Comparison of ENCODE assay signal across 5 fruit fly cellular contexts in the genomic region with DNA sequence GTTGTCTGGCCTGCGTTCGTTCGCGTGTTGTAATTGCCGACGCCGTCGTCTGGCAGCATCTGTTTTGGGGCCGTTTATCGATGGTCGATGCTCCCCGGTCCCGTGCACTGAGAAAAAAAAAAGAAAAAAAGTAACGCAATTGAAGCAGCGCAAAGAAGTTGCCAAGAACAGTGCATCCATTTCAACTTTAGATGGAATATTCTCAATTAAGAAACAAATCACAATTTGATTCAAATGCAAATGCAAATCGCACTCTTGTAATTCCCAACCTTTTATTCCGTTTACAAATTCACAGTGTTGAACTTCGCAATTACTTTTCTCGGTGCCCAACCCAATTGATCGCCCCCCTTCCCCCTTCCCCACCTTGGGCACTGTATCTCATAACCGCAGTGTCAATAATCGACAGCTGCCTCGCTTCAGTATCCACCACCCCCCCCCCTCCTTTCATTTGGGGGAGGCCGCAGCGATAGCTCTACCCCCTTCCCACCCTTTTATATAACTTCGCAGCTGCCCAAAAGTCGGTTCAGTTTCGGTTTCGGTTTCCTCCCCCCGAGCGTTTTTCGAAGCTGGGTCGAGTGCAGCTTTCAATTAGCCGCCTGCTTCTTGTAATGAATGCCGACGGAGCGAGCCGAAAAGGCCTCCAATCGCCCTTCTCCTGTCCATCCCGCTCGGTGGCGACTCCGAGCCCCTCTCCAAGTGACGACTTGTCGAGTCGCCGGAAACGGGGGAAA.
A peak's percentile ranks its signal among the peaks of the same experiment; 100 is the strongest.
TF ChIP-seq lines count a peak whose summit lies in the region.

No protein-coding gene starts in this region.

- no peak for TF ChIP-seq CTCF in whole organism, embryonic (GFP tag; optimal IDR thresholded peaks at IDR 0.05; lab: Kevin White, UChicago)

TF ChIP-seq in whole organism, 6 proteins besides CTCF, POLR2A, EP300 and RAD21:
- no peak for TF ChIP-seq psq (optimal IDR thresholded peaks at IDR 0.05; lab: Kevin White, UChicago)
- TF ChIP-seq usp (GFP tag; optimal IDR thresholded peaks at IDR 0.05; lab: Kevin White, UChicago) = no peak
- TF ChIP-seq EcR (GFP tag; optimal IDR thresholded peaks at IDR 0.05; lab: Kevin White, UChicago) = peak in 1 of 2 experiments; percentile 48
- TF ChIP-seq pan (optimal IDR thresholded peaks at IDR 0.05; lab: Kevin White, UChicago) = no peak
- peak; percentile 59 for TF ChIP-seq Dll (optimal IDR thresholded peaks at IDR 0.05; lab: Kevin White, UChicago)
- no peak for TF ChIP-seq CG8478 (optimal IDR thresholded peaks at IDR 0.05; lab: Kevin White, UChicago)

TF ChIP-seq in whole organism, embryonic, 481 proteins besides CTCF, POLR2A, EP300 and RAD21 (continues in another document):
- TF ChIP-seq Bdp1 (GFP tag; optimal IDR thresholded peaks at IDR 0.05; lab: Kevin White, UChicago) (no peak), CG18011 (GFP tag; optimal IDR thresholded peaks at IDR 0.05; lab: Kevin White, UChicago) (no peak), Ptx1 (GFP tag; IDR thresholded peaks at IDR 0.05; lab: Robert Waterston, UW) (no peak), dimm (GFP tag; IDR thresholded peaks at IDR 0.05; lab: Robert Waterston, UW) (no peak), crp (GFP tag; optimal IDR thresholded peaks at IDR 0.05; lab: Kevin White, UChicago) (no peak), chif (GFP tag; optimal IDR thresholded peaks at IDR 0.05; lab: Kevin White, UChicago) (no peak), CG11398 (GFP tag; optimal IDR thresholded peaks at IDR 0.05; lab: Kevin White, UChicago) (no peak), CG31441 (GFP tag; IDR thresholded peaks at IDR 0.05; lab: Robert Waterston, UW) (no peak), Hr51 (GFP tag; optimal IDR thresholded peaks at IDR 0.05; lab: Kevin White, UChicago) (no peak), lbe (GFP tag; optimal IDR thresholded peaks at IDR 0.05; lab: Kevin White, UChicago) (peak; percentile 34), schlank (tag; optimal IDR thresholded peaks at IDR 0.05; lab: Kevin White, UChicago) (no peak), Sox100B (GFP tag; optimal IDR thresholded peaks at IDR 0.05; lab: Kevin White, UChicago) (no peak), unc-4 (GFP tag; IDR thresholded peaks at IDR 0.05; lab: Robert Waterston, UW; ENCODE audit: partially characterized antibody) (no peak), CG14667 (GFP tag; IDR thresholded peaks at IDR 0.05; lab: Robert Waterston, UW) (no peak), scrt (GFP tag; optimal IDR thresholded peaks at IDR 0.05; lab: Kevin White, UChicago) (no peak), CG17829 (tag; optimal IDR thresholded peaks at IDR 0.05; lab: Kevin White, UChicago) (no peak), CG4328 (GFP tag; optimal IDR thresholded peaks at IDR 0.05; lab: Kevin White, UChicago) (no peak), bbx (GFP tag; IDR thresholded peaks at IDR 0.05; lab: Robert Waterston, UW; ENCODE audit: partially characterized antibody) (no peak), Deaf1 (tag; optimal IDR thresholded peaks at IDR 0.05; lab: Kevin White, UChicago) (peak; percentile 6), slou (GFP tag; optimal IDR thresholded peaks at IDR 0.05; lab: Kevin White, UChicago) (no peak)

TF ChIP-seq in whole organism, prepupa, 60 proteins besides CTCF, POLR2A, EP300 and RAD21 (continues in another document):
- peak; percentile 21 for TF ChIP-seq achi (GFP tag; optimal IDR thresholded peaks at IDR 0.05; lab: Kevin White, UChicago)
- TF ChIP-seq Hr4 (GFP tag; optimal IDR thresholded peaks at IDR 0.05; lab: Kevin White, UChicago) = no peak
- no peak for TF ChIP-seq CG1621 (tag; optimal IDR thresholded peaks at IDR 0.05; lab: Kevin White, UChicago)
- no peak for TF ChIP-seq fd59A (GFP tag; optimal IDR thresholded peaks at IDR 0.05; lab: Kevin White, UChicago)
- TF ChIP-seq Ets96B (tag; optimal IDR thresholded peaks at IDR 0.05; lab: Kevin White, UChicago) = no peak
- TF ChIP-seq Ets21C (GFP tag; optimal IDR thresholded peaks at IDR 0.05; lab: Kevin White, UChicago) = peak; percentile 43
- TF ChIP-seq Hr39 (GFP tag; optimal IDR thresholded peaks at IDR 0.05; lab: Kevin White, UChicago) = peak; percentile 63
- TF ChIP-seq CG15336 (GFP tag; IDR thresholded peaks at IDR 0.05; lab: Robert Waterston, UW) = no peak
- TF ChIP-seq CG3032 (tag; optimal IDR thresholded peaks at IDR 0.05; lab: Kevin White, UChicago) = no peak
- peak; percentile 24 for TF ChIP-seq CG8632 (GFP tag; optimal IDR thresholded peaks at IDR 0.05; lab: Kevin White, UChicago)
- no peak for TF ChIP-seq dac (GFP tag; optimal IDR thresholded peaks at IDR 0.05; lab: Kevin White, UChicago)
- TF ChIP-seq CG16779 (tag; optimal IDR thresholded peaks at IDR 0.05; lab: Kevin White, UChicago) = no peak
- peak; percentile 57 for TF ChIP-seq lz (GFP tag; optimal IDR thresholded peaks at IDR 0.05; lab: Kevin White, UChicago)
- no peak for TF ChIP-seq Gug (GFP tag; IDR thresholded peaks at IDR 0.05; lab: Robert Waterston, UW)
- no peak for TF ChIP-seq dsx (GFP tag; optimal IDR thresholded peaks at IDR 0.05; lab: Kevin White, UChicago; ENCODE audit: poor library complexity, severe bottlenecking)
- TF ChIP-seq Eip78C (GFP tag; lab: Kevin White, UChicago) = peak; percentile 75
- TF ChIP-seq Blimp-1 (GFP tag; optimal IDR thresholded peaks at IDR 0.05; lab: Kevin White, UChicago) = no peak
- no peak for TF ChIP-seq CG8119 (GFP tag; IDR thresholded peaks at IDR 0.05; lab: Robert Waterston, UW)
- peak; percentile 64 for TF ChIP-seq topi (GFP tag; optimal IDR thresholded peaks at IDR 0.05; lab: Kevin White, UChicago)
- TF ChIP-seq net (GFP tag; optimal IDR thresholded peaks at IDR 0.05; lab: Kevin White, UChicago) = no peak
- no peak for TF ChIP-seq eg (GFP tag; IDR thresholded peaks at IDR 0.05; lab: Robert Waterston, UW)

TF ChIP-seq in whole organism, pupa, 21 proteins besides CTCF, POLR2A, EP300 and RAD21:
- TF ChIP-seq fd96Ca (GFP tag; IDR thresholded peaks at IDR 0.05; lab: Robert Waterston, UW) (no peak), CG14655 (GFP tag; optimal IDR thresholded peaks at IDR 0.05; lab: Kevin White, UChicago) (no peak), CG9948 (tag; optimal IDR thresholded peaks at IDR 0.05; lab: Kevin White, UChicago) (peak; percentile 6), CG8159 (tag; optimal IDR thresholded peaks at IDR 0.05; lab: Kevin White, UChicago) (peak; percentile 18), CG13204 (GFP tag; optimal IDR thresholded peaks at IDR 0.05; lab: Kevin White, UChicago) (no peak), Snoo (tag; optimal IDR thresholded peaks at IDR 0.05; lab: Kevin White, UChicago) (peak; percentile 74), Pif1A (GFP tag; optimal IDR thresholded peaks at IDR 0.05; lab: Kevin White, UChicago) (no peak), EcR (GFP tag; optimal IDR thresholded peaks at IDR 0.05; lab: Kevin White, UChicago) (peak; percentile 21)
TF ChIP-seq in whole organism, pupa: peak in this region for 4.

TF ChIP-seq in whole organism, wandering third instar larva, 38 proteins besides CTCF, POLR2A, EP300 and RAD21 (continues in another document):
- TF ChIP-seq rgr (GFP tag; optimal IDR thresholded peaks at IDR 0.05; lab: Kevin White, UChicago) (peak; percentile 35), Dif (GFP tag; optimal IDR thresholded peaks at IDR 0.05; lab: Kevin White, UChicago; ENCODE audit: partially characterized antibody) (no peak), GATAd (GFP tag; optimal IDR thresholded peaks at IDR 0.05; lab: Kevin White, UChicago) (no peak), Abd-B (GFP tag; optimal IDR thresholded peaks at IDR 0.05; lab: Kevin White, UChicago) (no peak), CG32264 (GFP tag; optimal IDR thresholded peaks at IDR 0.05; lab: Kevin White, UChicago) (no peak), Myc (optimal IDR thresholded peaks at IDR 0.05; lab: Kevin White, UChicago) (no peak), HLH106 (tag; optimal IDR thresholded peaks at IDR 0.05; lab: Kevin White, UChicago) (peak; percentile 64), usp (GFP tag; optimal IDR thresholded peaks at IDR 0.05; lab: Kevin White, UChicago) (no peak), woc (GFP tag; optimal IDR thresholded peaks at IDR 0.05; lab: Kevin White, UChicago) (peak; percentile 26), h (GFP tag; optimal IDR thresholded peaks at IDR 0.05; lab: Kevin White, UChicago) (peak; percentile 66), Hnf4 (GFP tag; optimal IDR thresholded peaks at IDR 0.05; lab: Kevin White, UChicago) (no peak), foxo (GFP tag; optimal IDR thresholded peaks at IDR 0.05; lab: Kevin White, UChicago) (peak in 1 of 2 experiments; percentile 79), br (GFP tag; optimal IDR thresholded peaks at IDR 0.05; lab: Kevin White, UChicago) (peak; percentile 47), CG9705 (GFP tag; optimal IDR thresholded peaks at IDR 0.05; lab: Kevin White, UChicago) (peak; percentile 10), Dfd (GFP tag; optimal IDR thresholded peaks at IDR 0.05; lab: Kevin White, UChicago) (no peak), CrebA (GFP tag; optimal IDR thresholded peaks at IDR 0.05; lab: Kevin White, UChicago; ENCODE audit: borderline replicate concordance) (no peak), tai (GFP tag; optimal IDR thresholded peaks at IDR 0.05; lab: Kevin White, UChicago) (no peak), brk (GFP tag; optimal IDR thresholded peaks at IDR 0.05; lab: Kevin White, UChicago) (no peak), N (GFP tag; optimal IDR thresholded peaks at IDR 0.05; lab: Kevin White, UChicago) (no peak), Rel (GFP tag; optimal IDR thresholded peaks at IDR 0.05; lab: Kevin White, UChicago) (no peak), Rel (tag; optimal IDR thresholded peaks at IDR 0.05; lab: Kevin White, UChicago) (no peak), OdsH (GFP tag; optimal IDR thresholded peaks at IDR 0.05; lab: Kevin White, UChicago) (peak; percentile 41), pan (optimal IDR thresholded peaks at IDR 0.05; lab: Kevin White, UChicago) (no peak), lola (GFP tag; optimal IDR thresholded peaks at IDR 0.05; lab: Kevin White, UChicago) (no peak), Hr83 (GFP tag; optimal IDR thresholded peaks at IDR 0.05; lab: Kevin White, UChicago; ENCODE audit: poor library complexity, severe bottlenecking) (no peak), Sp1 (GFP tag; optimal IDR thresholded peaks at IDR 0.05; lab: Kevin White, UChicago) (peak; percentile 42), fru (GFP tag; optimal IDR thresholded peaks at IDR 0.05; lab: Kevin White, UChicago) (peak; percentile 85), sv (GFP tag; optimal IDR thresholded peaks at IDR 0.05; lab: Kevin White, UChicago) (no peak), Mio (GFP tag; optimal IDR thresholded peaks at IDR 0.05; lab: Kevin White, UChicago) (no peak), jim (GFP tag; optimal IDR thresholded peaks at IDR 0.05; lab: Kevin White, UChicago) (no peak), Jra (GFP tag; optimal IDR thresholded peaks at IDR 0.05; lab: Kevin White, UChicago) (no peak), dl (GFP tag; optimal IDR thresholded peaks at IDR 0.05; lab: Kevin White, UChicago; ENCODE audit: insufficient read depth in 1 of 2, partially characterized antibody in 2 of 2) (no peak), dsf (GFP tag; optimal IDR thresholded peaks at IDR 0.05; lab: Kevin White, UChicago; ENCODE audit: borderline replicate concordance) (no peak), dmrt93B (GFP tag; optimal IDR thresholded peaks at IDR 0.05; lab: Kevin White, UChicago) (peak; percentile 46), Hr78 (GFP tag; optimal IDR thresholded peaks at IDR 0.05; lab: Kevin White, UChicago) (no peak)
